Worm (Caenorhabditis elegans) whole organism, mixed stage, embryonic: Measurements from ENCODE around the gene T21C9.11.

Source experiments
- ces-1 ChIP-seq: fragments of 150-350 bp; optimal IDR thresholded peaks from 2 replicates; lab custom pipeline; 2014; ENCODE audit warnings: missing biosample characterization, missing genetic modification reagents, missing genetic modification characterization
- nhr-28 ChIP-seq: fragments of 150-350 bp; optimal IDR thresholded peaks from 2 replicates; lab custom pipeline; 2014; ENCODE audit warnings: missing biosample characterization, missing genetic modification characterization
- sem-2 ChIP-seq: fragments of 200-800 bp; sonication (Bioruptor generic); optimal IDR thresholded peaks from 2 replicates; lab custom pipeline; 2018; ENCODE audit warnings: mild to moderate bottlenecking, missing genetic modification characterization, missing compliant biosample characterization
- tbx-8 ChIP-seq: fragments of 200-800 bp; sonication (Bioruptor generic); optimal IDR thresholded peaks from 2 replicates; lab custom pipeline; 2018; ENCODE audit warnings: mild to moderate bottlenecking, missing genetic modification characterization, moderate library complexity, missing compliant biosample characterization
- zip-8 ChIP-seq: fragments of 150-350 bp; optimal IDR thresholded peaks from 2 replicates; lab custom pipeline; 2014; ENCODE audit warnings: missing biosample characterization, missing genetic modification characterization

- no peak for TF ChIP-seq ces-1 (GFP tag; lab: Kevin White, UChicago)
- no peak for TF ChIP-seq tbx-8 (GFP tag; lab: Kevin White, UChicago)
- TF ChIP-seq sem-2 = no peak
- TF ChIP-seq nhr-28 (tag; lab: Kevin White, UChicago) = no peak
- TF ChIP-seq zip-8 (tag; lab: Kevin White, UChicago) = no peak
These were observed 48.0 kb downstream of the T21C9.11 start, which contains the start of gene F25D1.5 for ce11 chrV:10546749-10547148.
